Worm (Caenorhabditis elegans): ENCODE results near the gene tbck-1.

tbck-1 gene

ce11 chrII:4879629-4880028 lies 51.3 kb downstream of the tbck-1 start, which contains the start of gene gst-6:
gst-6 (plus strand) TSS chrII:4879891.
- TF ChIP-seq him-1 (tag; optimal IDR thresholded peaks at IDR 0.05) (no peak), dao-5 (tag; optimal IDR thresholded peaks at IDR 0.05) (no peak), W03F9.2 (tag; optimal IDR thresholded peaks at IDR 0.05) (no peak)

- no peak for TF ChIP-seq W03F9.2 (tag; optimal IDR thresholded peaks at IDR 0.05)
- no peak for TF ChIP-seq dao-5 (tag; optimal IDR thresholded peaks at IDR 0.05)
- no peak for TF ChIP-seq him-1 (tag; optimal IDR thresholded peaks at IDR 0.05)
These were observed 53.4 kb downstream of the tbck-1 start, which contains the start of gene gst-7 for ce11 chrII:4881727-4882126. gst-7 (plus strand) TSS chrII:4882062.
